Worm (Caenorhabditis elegans) whole organism, L1 larva: ENCODE results near the gene mdt-19.

Source experiments
- Y116A8C.19 ChIP-seq: sonication (generic microtip); optimal IDR thresholded peaks from 2 replicates; lab custom pipeline; 2016; ENCODE audit warnings: missing compliant biosample characterization, missing genetic modification characterization, borderline replicate concordance
- blmp-1 ChIP-seq: fragments of 150-350 bp; optimal IDR thresholded peaks from 2 replicates; lab custom pipeline; 2014; ENCODE audit warnings: missing biosample characterization, missing genetic modification characterization
- dsc-1 ChIP-seq: sonication (generic microtip); optimal IDR thresholded peaks from 2 replicates; lab custom pipeline; 2016; ENCODE audit warnings: mild to moderate bottlenecking, missing genetic modification characterization, missing compliant biosample characterization
- elt-3 ChIP-seq, 6 experiments: fragments of 150-350 bp in 1 of 6; sonication (generic microtip); optimal IDR thresholded peaks; 2 replicates each; lab custom pipeline; 2017 to 2018; ENCODE audit warnings: missing biosample characterization in 6 of 6, missing genetic modification characterization in 6 of 6, inconsistent platforms in 1 of 6
- fkh-10 ChIP-seq: sonication (generic microtip); optimal IDR thresholded peaks from 2 replicates; lab custom pipeline; 2017; ENCODE audit warnings: missing biosample characterization, missing genetic modification reagents, missing genetic modification characterization
- lir-3 ChIP-seq: sonication (generic microtip); optimal IDR thresholded peaks from 2 replicates; lab custom pipeline; 2016; ENCODE audit warnings: mild to moderate bottlenecking, missing genetic modification characterization, moderate library complexity, missing compliant biosample characterization; ENCODE audit not compliant: poor library complexity
- snpc-4 ChIP-seq: fragments of 150-350 bp; optimal IDR thresholded peaks from 2 replicates; lab custom pipeline; 2014; ENCODE audit warnings: missing biosample characterization, missing genetic modification characterization
- unc-62 ChIP-seq: fragments of 150-350 bp; optimal IDR thresholded peaks from 2 replicates; lab custom pipeline; 2014; ENCODE audit warnings: missing biosample characterization, missing genetic modification reagents, missing genetic modification characterization

- TF ChIP-seq elt-3 (tag; optimal IDR thresholded peaks at IDR 0.05; lab: Kevin White, UChicago) (peak in 2 of 6 experiments; percentile 90 to 92), Y116A8C.19 (tag; lab: Kevin White, UChicago) (no peak), dsc-1 (peak; percentile 95), fkh-10 (GFP tag; lab: Kevin White, UChicago) (peak; percentile 95), unc-62 (GFP tag; lab: Kevin White, UChicago) (no peak), lir-3 (no peak), snpc-4 (tag; lab: Kevin White, UChicago) (peak; percentile 89), blmp-1 (tag; lab: Kevin White, UChicago) (peak; percentile 84)
These were observed 834 bp upstream of the mdt-19 start, which contains the start of gene apb-1 for ce11 chrIII:2596984-2597454.
